Fruit fly (Drosophila melanogaster) whole organism, embryonic: ENCODE measurements around the gene Lipt2.

Source experiments
- CG11504 ChIP-seq: fragments of 200-800 bp; sonication (Bioruptor generic); optimal IDR thresholded peaks from 3 replicates; lab custom pipeline; 2019; ENCODE audit warnings: missing biosample characterization, mild to moderate bottlenecking, missing genetic modification characterization, moderate library complexity
- CG12155 ChIP-seq: fragments of 200-800 bp; sonication (Bioruptor generic); optimal IDR thresholded peaks from 3 replicates; lab custom pipeline; 2016; ENCODE audit warnings: missing biosample characterization, missing genetic modification characterization
- CG13775 ChIP-seq: fragments of 200-800 bp; sonication (Bioruptor generic); optimal IDR thresholded peaks from 3 replicates; lab custom pipeline; 2017; ENCODE audit warnings: missing biosample characterization, mild to moderate bottlenecking, missing genetic modification characterization
- CG13894 ChIP-seq: fragments of 200-800 bp; sonication (Bioruptor generic); optimal IDR thresholded peaks from 3 replicates; lab custom pipeline; 2018; ENCODE audit warnings: missing biosample characterization, mild to moderate bottlenecking, missing genetic modification characterization, moderate library complexity
- CG17361 ChIP-seq: fragments of 200-800 bp; sonication (Bioruptor generic); IDR thresholded peaks from 3 replicates; pipeline ENCODE4 v1.3.6; 2022; ENCODE audit warnings: missing biosample characterization, missing genetic modification characterization
- CG2678 ChIP-seq: fragments of 200-800 bp; sonication (Bioruptor generic); optimal IDR thresholded peaks from 3 replicates; lab custom pipeline; 2019; ENCODE audit warnings: missing biosample characterization, mild to moderate bottlenecking, missing genetic modification characterization, moderate library complexity
- CG30020 ChIP-seq: fragments of 200-800 bp; optimal IDR thresholded peaks from 2 replicates; lab custom pipeline; 2019; ENCODE audit warnings: missing biosample characterization, mild to moderate bottlenecking, missing genetic modification characterization, moderate library complexity
- CG31441 ChIP-seq: fragments of 200-800 bp; sonication (Bioruptor generic); IDR thresholded peaks from 2 replicates; pipeline ENCODE4 v1.3.6; 2022; ENCODE audit warnings: missing biosample characterization, missing genetic modification characterization
- CG34376 ChIP-seq: fragments of 200-800 bp; sonication (Bioruptor generic); optimal IDR thresholded peaks from 2 replicates; lab custom pipeline; 2018; ENCODE audit warnings: missing biosample characterization, mild to moderate bottlenecking, missing genetic modification characterization
- CG42726 ChIP-seq: fragments of 200-800 bp; sonication (Bioruptor generic); IDR thresholded peaks from 2 replicates; pipeline ENCODE4 v1.3.6; 2022; ENCODE audit warnings: missing biosample characterization, missing genetic modification characterization; ENCODE audit not compliant: partially characterized antibody
- CG6654 ChIP-seq: fragments of 200-800 bp; sonication (Bioruptor generic); optimal IDR thresholded peaks from 2 replicates; lab custom pipeline; 2017; ENCODE audit warnings: missing biosample characterization, mild to moderate bottlenecking, missing genetic modification characterization
- CG6791 ChIP-seq: fragments of 200-800 bp; sonication (Bioruptor generic); IDR thresholded peaks from 3 replicates; pipeline ENCODE4 v1.3.6; 2022; ENCODE audit warnings: missing biosample characterization, missing genetic modification characterization; ENCODE audit not compliant: partially characterized antibody
- CG8944 ChIP-seq: fragments of 200-800 bp; sonication (Bioruptor generic); optimal IDR thresholded peaks from 3 replicates; lab custom pipeline; 2016; ENCODE audit warnings: missing biosample characterization, missing genetic modification characterization
- D ChIP-seq, 2 experiments: fragments of 200-800 bp in 1 of 2; fragments of >200 bp in 1 of 2; sonication (Bioruptor generic) in 1 of 2; optimal IDR thresholded peaks; 2 replicates in 1 of 2; 3 replicates in 1 of 2; lab custom pipeline; 2017; ENCODE audit warnings: mild to moderate bottlenecking in 1 of 2, missing biosample characterization in 1 of 2, missing genetic modification characterization in 1 of 2, missing genetic modification reagents in 1 of 2
- Dip3 ChIP-seq: fragments of 200-800 bp; sonication (Bioruptor generic); optimal IDR thresholded peaks from 3 replicates; lab custom pipeline; 2016; ENCODE audit warnings: missing biosample characterization, missing genetic modification characterization
- Elba2 ChIP-seq: fragments of 200-800 bp; sonication (Bioruptor generic); optimal IDR thresholded peaks from 3 replicates; lab custom pipeline; 2016; ENCODE audit warnings: missing biosample characterization, missing genetic modification characterization
- Ets97D ChIP-seq: fragments of 200-800 bp; sonication (Bioruptor generic); optimal IDR thresholded peaks from 3 replicates; lab custom pipeline; 2016; ENCODE audit warnings: missing biosample characterization, missing genetic modification characterization
- Fer1 ChIP-seq: fragments of 200-800 bp; sonication (Bioruptor generic); optimal IDR thresholded peaks from 2 replicates; lab custom pipeline; 2017; ENCODE audit warnings: missing biosample characterization, mild to moderate bottlenecking, missing genetic modification characterization
- HLH4C ChIP-seq: fragments of 200-800 bp; sonication (Bioruptor generic); IDR thresholded peaks from 3 replicates; pipeline ENCODE4 v1.3.6; 2022; ENCODE audit warnings: missing biosample characterization, missing genetic modification characterization; ENCODE audit not compliant: partially characterized antibody
- HmgZ ChIP-seq: fragments of 200-800 bp; sonication (Bioruptor generic); optimal IDR thresholded peaks from 2 replicates; lab custom pipeline; 2018; ENCODE audit warnings: missing biosample characterization, mild to moderate bottlenecking, missing genetic modification characterization
- Lhr ChIP-seq: fragments of 200-800 bp; sonication (Bioruptor generic); optimal IDR thresholded peaks from 3 replicates; lab custom pipeline; 2017; ENCODE audit warnings: mild to moderate bottlenecking, missing biosample characterization, missing genetic modification reagents, missing genetic modification characterization
- MESR4 ChIP-seq: fragments of 200-800 bp; sonication (Bioruptor generic); optimal IDR thresholded peaks from 2 replicates; lab custom pipeline; 2018; ENCODE audit warnings: missing biosample characterization, mild to moderate bottlenecking, missing genetic modification characterization, moderate library complexity
- Mad ChIP-seq: fragments of 200-800 bp; sonication (Bioruptor generic); optimal IDR thresholded peaks from 2 replicates; lab custom pipeline; 2016; ENCODE audit warnings: missing biosample characterization, missing genetic modification characterization
- Med ChIP-seq: fragments of 200-800 bp; sonication (Bioruptor generic); peaks from one replicate; lab custom pipeline; 2016; ENCODE audit warnings: missing biosample characterization, missing genetic modification characterization, mild to moderate bottlenecking, inconsistent platforms, moderate library complexity
- Nf-YC ChIP-seq: fragments of 200-800 bp; optimal IDR thresholded peaks from 3 replicates; lab custom pipeline; 2019; ENCODE audit warnings: missing biosample characterization, mild to moderate bottlenecking, missing genetic modification characterization, moderate library complexity
- Oli ChIP-seq: fragments of 200-800 bp; sonication (Bioruptor generic); optimal IDR thresholded peaks from 2 replicates; lab custom pipeline; 2018; ENCODE audit warnings: missing biosample characterization, mild to moderate bottlenecking, missing genetic modification characterization, moderate library complexity
- Opbp ChIP-seq: fragments of 200-800 bp; sonication (Bioruptor generic); IDR thresholded peaks from 3 replicates; pipeline ENCODE4 v1.3.6; 2022; ENCODE audit warnings: missing biosample characterization, missing genetic modification characterization; ENCODE audit not compliant: partially characterized antibody
- Sin3A ChIP-seq: fragments of >200 bp; optimal IDR thresholded peaks from 2 replicates; lab custom pipeline; 2018
- Sox100B ChIP-seq: fragments of 200-800 bp; sonication (Bioruptor generic); optimal IDR thresholded peaks from 3 replicates; lab custom pipeline; 2018; ENCODE audit warnings: missing biosample characterization, mild to moderate bottlenecking, missing genetic modification characterization
- Sry-δ ChIP-seq: fragments of 200-800 bp; sonication (Bioruptor generic); optimal IDR thresholded peaks from 2 replicates; lab custom pipeline; 2016; ENCODE audit warnings: missing biosample characterization, missing genetic modification characterization
- amos ChIP-seq: fragments of 200-800 bp; sonication (Bioruptor generic); IDR thresholded peaks from 2 replicates; pipeline ENCODE4 v1.3.6; 2022; ENCODE audit warnings: missing biosample characterization, missing genetic modification characterization; ENCODE audit not compliant: partially characterized antibody
- ase ChIP-seq: fragments of 200-800 bp; sonication (Bioruptor generic); IDR thresholded peaks from 3 replicates; pipeline ENCODE4 v1.3.6; 2022; ENCODE audit warnings: missing biosample characterization, missing genetic modification characterization
- dm ChIP-seq: fragments of 200-800 bp; sonication (Bioruptor generic); optimal IDR thresholded peaks from 3 replicates; lab custom pipeline; 2016; ENCODE audit warnings: missing biosample characterization, missing genetic modification characterization
- dmrt99B ChIP-seq: fragments of 200-800 bp; sonication (Bioruptor generic); optimal IDR thresholded peaks from 2 replicates; lab custom pipeline; 2018; ENCODE audit warnings: missing biosample characterization, mild to moderate bottlenecking, missing genetic modification characterization, moderate library complexity
- ewg ChIP-seq: fragments of 200-800 bp; sonication (Bioruptor generic); optimal IDR thresholded peaks from 3 replicates; lab custom pipeline; 2017; ENCODE audit warnings: mild to moderate bottlenecking, missing biosample characterization, missing genetic modification reagents, missing genetic modification characterization
- knrl ChIP-seq: fragments of 200-800 bp; sonication (Bioruptor generic); IDR thresholded peaks from 3 replicates; pipeline ENCODE4 v1.3.6; 2022; ENCODE audit warnings: missing biosample characterization, missing genetic modification characterization; ENCODE audit not compliant: partially characterized antibody
- mam ChIP-seq: fragments of 200-800 bp; sonication (Bioruptor generic); optimal IDR thresholded peaks from 3 replicates; lab custom pipeline; 2016; ENCODE audit warnings: missing biosample characterization, missing genetic modification characterization
- nmo ChIP-seq: fragments of 200-800 bp; sonication (Bioruptor generic); optimal IDR thresholded peaks from 2 replicates; lab custom pipeline; 2018; ENCODE audit warnings: missing biosample characterization, mild to moderate bottlenecking, missing genetic modification characterization, moderate library complexity
- phol ChIP-seq: fragments of 200-800 bp; sonication (Bioruptor generic); optimal IDR thresholded peaks from 3 replicates; lab custom pipeline; 2018; ENCODE audit warnings: missing biosample characterization, mild to moderate bottlenecking, missing genetic modification characterization, moderate library complexity
- pzg ChIP-seq: fragments of 200-800 bp; sonication (Bioruptor generic); optimal IDR thresholded peaks from 3 replicates; lab custom pipeline; 2018; ENCODE audit warnings: missing biosample characterization, mild to moderate bottlenecking, missing genetic modification characterization, moderate library complexity
- sd ChIP-seq: fragments of 200-800 bp; sonication (Bioruptor generic); optimal IDR thresholded peaks from 3 replicates; lab custom pipeline; 2018; ENCODE audit warnings: missing biosample characterization, mild to moderate bottlenecking, missing genetic modification characterization, moderate library complexity
- sens ChIP-seq: fragments of 200-800 bp; sonication (Bioruptor generic); peaks from one replicate; lab custom pipeline; 2016; ENCODE audit warnings: missing biosample characterization, missing genetic modification characterization
- so ChIP-seq: fragments of 200-800 bp; sonication (Bioruptor generic); IDR thresholded peaks from 3 replicates; pipeline ENCODE4 v1.3.6; 2022; ENCODE audit warnings: missing biosample characterization, missing genetic modification characterization
- sob ChIP-seq: fragments of 200-800 bp; sonication (Bioruptor generic); IDR thresholded peaks from 2 replicates; pipeline ENCODE4 v1.3.6; 2022; ENCODE audit warnings: missing biosample characterization, missing genetic modification characterization
- stwl ChIP-seq: fragments of 200-800 bp; sonication (Bioruptor generic); optimal IDR thresholded peaks from 3 replicates; lab custom pipeline; 2018; ENCODE audit warnings: missing biosample characterization, mild to moderate bottlenecking, missing genetic modification characterization, moderate library complexity
- sug ChIP-seq: fragments of 200-800 bp; optimal IDR thresholded peaks from 2 replicates; lab custom pipeline; 2019; ENCODE audit warnings: missing biosample characterization, mild to moderate bottlenecking, missing genetic modification characterization, moderate library complexity
- zen ChIP-seq: fragments of 200-800 bp; sonication (Bioruptor generic); optimal IDR thresholded peaks from 3 replicates; lab custom pipeline; 2018; ENCODE audit warnings: missing biosample characterization, mild to moderate bottlenecking, missing genetic modification characterization, moderate library complexity

The Lipt2 gene

DNA sequence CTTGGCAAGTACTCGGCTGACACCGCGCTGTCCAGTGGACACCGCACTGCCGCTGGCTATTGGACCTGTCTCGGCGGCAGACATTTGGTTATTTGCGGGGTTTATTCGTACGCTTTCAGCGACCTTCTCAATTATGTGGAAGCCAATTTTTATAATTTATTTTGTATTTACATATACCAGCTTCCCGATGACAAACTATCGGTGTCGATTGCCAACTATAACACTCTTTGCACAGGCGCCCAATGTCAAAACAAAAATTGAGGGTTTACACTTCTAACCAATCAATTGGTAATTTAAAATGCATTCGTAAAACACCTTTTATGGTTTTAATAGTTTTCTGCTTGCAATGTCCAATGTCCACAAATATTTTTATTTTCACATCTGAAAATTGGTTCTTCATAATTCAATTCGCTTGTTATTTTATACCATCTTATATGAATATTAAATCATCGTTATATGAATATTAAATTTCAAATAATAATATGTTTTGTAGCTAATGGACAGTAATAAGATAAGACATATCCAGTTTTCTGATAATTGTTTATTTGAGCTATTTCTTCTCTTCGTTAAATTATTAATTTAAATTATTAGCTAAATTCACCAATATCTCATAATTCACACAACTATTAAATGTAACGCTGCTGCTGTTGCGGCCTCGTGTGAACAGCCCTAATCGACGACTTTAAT, 37.2 kb downstream of the Lipt2 start (continued):
- TF ChIP-seq CG30020 (tag; lab: Kevin White, UChicago) (peak; percentile 99), nmo (GFP tag; lab: Kevin White, UChicago) (peak; percentile 69), Lhr (GFP tag; lab: Kevin White, UChicago) (peak; percentile 5), MESR4 (GFP tag; lab: Kevin White, UChicago) (peak; percentile 85), HLH4C (peak; percentile 49; the same call in 2 of the 3 replicates), sob (GFP tag; lab: Robert Waterston, UW) (0 out of 2 replicates have a peak, but pooled peaks have one; percentile 8), sd (no peak), pzg (peak; percentile 31), Sry-δ (GFP tag; lab: Kevin White, UChicago) (peak; percentile 17), CG2678 (tag; lab: Kevin White, UChicago) (peak; percentile 21), phol (peak; percentile 64), CG17361 (GFP tag; lab: Robert Waterston, UW) (peak; percentile 82), Sox100B (GFP tag; lab: Kevin White, UChicago) (peak; percentile 29), CG6654 (no peak), Oli (peak; percentile 4), CG12155 (GFP tag; lab: Kevin White, UChicago) (no peak), Mad (GFP tag; lab: Kevin White, UChicago) (no peak), Opbp (GFP tag; lab: Robert Waterston, UW) (peak; percentile 56; the same call in 1 of the 3 replicates), amos (GFP tag; lab: Robert Waterston, UW) (peak; percentile 51), Dip3 (GFP tag; lab: Kevin White, UChicago) (peak; percentile 4), CG13775 (peak; percentile 63), dm (GFP tag; lab: Kevin White, UChicago) (peak; percentile 4), CG31441 (GFP tag; lab: Robert Waterston, UW) (peak; percentile 55; the same call in 1 of the 2 replicates), zen (tag; lab: Kevin White, UChicago) (peak; percentile 22), mam (peak; percentile 15), dmrt99B (peak; percentile 8), stwl (tag; lab: Kevin White, UChicago) (no peak), D (optimal IDR thresholded peaks at IDR 0.05; lab: Kevin White, UChicago) (no peak), D (GFP tag; optimal IDR thresholded peaks at IDR 0.05; lab: Kevin White, UChicago) (no peak), ewg (GFP tag; lab: Kevin White, UChicago) (peak; percentile 41), Nf-YC (tag; lab: Kevin White, UChicago) (peak; percentile 2)

DNA sequence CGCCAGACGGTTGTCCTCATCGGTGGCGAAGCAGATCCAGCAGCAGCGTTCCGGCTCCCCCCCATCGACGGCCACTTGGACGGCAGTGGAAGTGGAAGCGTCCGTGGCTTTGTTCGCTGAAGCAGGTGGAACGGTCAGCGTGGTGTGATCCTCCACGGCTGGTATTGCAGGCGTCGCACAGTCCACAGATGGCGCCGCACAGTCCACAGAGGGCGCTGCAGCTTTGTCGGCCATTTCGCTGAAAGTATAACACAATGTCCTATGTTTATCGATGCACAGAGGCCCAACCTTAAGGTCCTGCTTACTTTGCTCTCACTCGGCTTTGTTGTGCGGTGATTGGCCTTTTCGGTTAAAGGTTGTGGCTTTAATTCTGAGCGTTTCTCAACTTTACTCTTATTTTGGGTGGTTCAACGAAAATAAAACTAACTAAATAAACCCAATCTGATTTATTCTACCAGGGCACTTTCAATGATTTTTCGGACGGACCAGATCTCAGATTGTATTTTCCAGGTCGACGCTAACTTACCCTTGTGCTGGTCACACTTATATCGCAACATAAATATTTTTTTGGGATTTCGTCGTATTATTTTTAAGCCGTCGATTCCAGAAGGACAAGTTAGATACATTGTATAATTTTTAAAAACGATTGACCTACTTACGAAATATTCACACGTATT, 39.6 kb downstream of the Lipt2 start, which contains the start of gene CG9855:
Gene CG9855 (minus strand): TSS at position 473 of the 677 bp plus-strand sequence.
- peak; percentile 21 for TF ChIP-seq HmgZ
- peak; percentile 33 for TF ChIP-seq CG13894 (tag; lab: Kevin White, UChicago)
- 0 out of 3 replicates have a peak, but pooled peaks have one; percentile 11 for TF ChIP-seq knrl (GFP tag; lab: Robert Waterston, UW)
- peak; percentile 24 for TF ChIP-seq Elba2 (GFP tag; lab: Kevin White, UChicago)
- peak; percentile 48 for TF ChIP-seq sens
- peak; percentile 61 for TF ChIP-seq Med (GFP tag; lab: Kevin White, UChicago)
- TF ChIP-seq CG8944 (GFP tag; lab: Kevin White, UChicago): no peak
- peak; percentile 48; the same call in 2 of the 3 replicates for TF ChIP-seq CG6791
- peak; percentile 2 for TF ChIP-seq CG11504 (tag; lab: Kevin White, UChicago)
- TF ChIP-seq so: no peak
- TF ChIP-seq CG42726 (GFP tag; lab: Robert Waterston, UW): peak; percentile 24; the same call in 1 of the 2 replicates
- 0 out of 3 replicates have a peak, but pooled peaks have one; percentile 5 for TF ChIP-seq ase (GFP tag; lab: Robert Waterston, UW)
- TF ChIP-seq Ets97D (GFP tag; lab: Kevin White, UChicago): peak; percentile 45
- peak; percentile 75 for TF ChIP-seq MESR4 (GFP tag; lab: Kevin White, UChicago)
- peak; percentile 15 for TF ChIP-seq sug (tag; lab: Kevin White, UChicago)
- TF ChIP-seq CG34376 (GFP tag; lab: Kevin White, UChicago): no peak
- peak; percentile 18 for TF ChIP-seq Sin3A (lab: Kevin White, UChicago)
- TF ChIP-seq Lhr (GFP tag; lab: Kevin White, UChicago): peak; percentile 58
- TF ChIP-seq Fer1 (GFP tag; lab: Kevin White, UChicago): peak; percentile 8
